Worm (Caenorhabditis elegans) whole organism, young adult: ENCODE data around the gene ify-1.

ENCODE experiments used
- B0019.2 ChIP-seq: fragments of 200-800 bp; sonication (Bioruptor generic); conservative IDR thresholded peaks from 2 replicates; pipeline ENCODE4 v1.3.6; 2022; ENCODE audit warnings: missing genetic modification reagents, missing genetic modification characterization, missing compliant biosample characterization
- B0336.3 ChIP-seq: fragments of 200-800 bp; sonication (Bioruptor generic); IDR thresholded peaks from 2 replicates; pipeline ENCODE4 v1.3.6; 2022; ENCODE audit warnings: missing genetic modification characterization, missing compliant biosample characterization
- K12H6.12 ChIP-seq: fragments of 200-800 bp; sonication (Bioruptor generic); optimal IDR thresholded peaks from 2 replicates; lab custom pipeline; 2018; ENCODE audit warnings: mild to moderate bottlenecking, missing genetic modification characterization, missing compliant biosample characterization
- T07F8.4 ChIP-seq: sonication (generic microtip); optimal IDR thresholded peaks from 2 replicates; lab custom pipeline; 2016; ENCODE audit warnings: mild to moderate bottlenecking, missing genetic modification characterization, moderate library complexity, missing compliant biosample characterization
- T26A5.8 ChIP-seq: sonication (generic microtip); optimal IDR thresholded peaks from 2 replicates; lab custom pipeline; 2016; ENCODE audit warnings: missing genetic modification characterization, missing compliant biosample characterization
- ZK185.1 ChIP-seq: sonication (generic microtip); optimal IDR thresholded peaks from 2 replicates; lab custom pipeline; 2016; ENCODE audit warnings: mild to moderate bottlenecking, missing genetic modification characterization, missing compliant biosample characterization; ENCODE audit not compliant: poor library complexity, severe bottlenecking
- athp-1 ChIP-seq: sonication (generic microtip); optimal IDR thresholded peaks from 2 replicates; lab custom pipeline; 2017; ENCODE audit warnings: mild to moderate bottlenecking, missing genetic modification characterization, missing compliant biosample characterization
- attf-3 ChIP-seq: fragments of 200-800 bp; sonication (Bioruptor generic); conservative IDR thresholded peaks from 2 replicates; pipeline ENCODE4 v1.3.6; 2022; ENCODE audit warnings: missing genetic modification reagents, missing genetic modification characterization, missing compliant biosample characterization
- chd-7 ChIP-seq: sonication (generic microtip); optimal IDR thresholded peaks from 2 replicates; lab custom pipeline; 2016; ENCODE audit warnings: mild to moderate bottlenecking, missing genetic modification characterization, moderate library complexity, missing compliant biosample characterization
- dpl-1 ChIP-seq: fragments of 150-350 bp; optimal IDR thresholded peaks from 2 replicates; lab custom pipeline; 2014; ENCODE audit warnings: missing biosample characterization, missing genetic modification reagents, missing genetic modification characterization
- ets-4 ChIP-seq: fragments of 200-800 bp; sonication (Bioruptor generic); optimal IDR thresholded peaks from 2 replicates; lab custom pipeline; 2018; ENCODE audit warnings: mild to moderate bottlenecking, missing genetic modification characterization, missing compliant biosample characterization
- lir-1 ChIP-seq: fragments of 200-800 bp; sonication (Bioruptor generic); conservative IDR thresholded peaks from 2 replicates; pipeline ENCODE4 v1.3.6; 2022; ENCODE audit warnings: missing genetic modification reagents, missing genetic modification characterization, missing compliant biosample characterization
- lsl-1 ChIP-seq: fragments of 200-800 bp; sonication (Bioruptor generic); optimal IDR thresholded peaks from 2 replicates; lab custom pipeline; 2018; ENCODE audit warnings: mild to moderate bottlenecking, missing genetic modification characterization, moderate library complexity, missing compliant biosample characterization
- nhr-90 ChIP-seq: sonication (generic microtip); optimal IDR thresholded peaks from 2 replicates; lab custom pipeline; 2016; ENCODE audit warnings: missing genotype, mild to moderate bottlenecking, missing genetic modification characterization, missing compliant biosample characterization
- rcor-1 ChIP-seq: fragments of 200-800 bp; sonication (Bioruptor generic); IDR thresholded peaks from 2 replicates; pipeline ENCODE4 v1.3.6; 2022; ENCODE audit warnings: missing genetic modification reagents, missing genetic modification characterization, missing compliant biosample characterization
- sdz-38 ChIP-seq: sonication (generic microtip); optimal IDR thresholded peaks from 2 replicates; lab custom pipeline; 2016; ENCODE audit warnings: missing genotype, missing genetic modification characterization, missing compliant biosample characterization
- snpc-3.4 ChIP-seq: sonication (generic microtip); optimal IDR thresholded peaks from 2 replicates; lab custom pipeline; 2017; ENCODE audit warnings: missing genetic modification characterization, mild to moderate bottlenecking, missing compliant biosample characterization, antibody characterized with exemption, moderate library complexity, missing genotype, missing genetic modification reagents
- snpc-4 ChIP-seq, 5 experiments: fragments of 150-350 bp in 1 of 5; sonication (generic microtip) in 4 of 5; optimal IDR thresholded peaks; 2 replicates each; lab custom pipeline; 2014 to 2018; ENCODE audit warnings: missing genetic modification characterization in 5 of 5, missing biosample characterization in 3 of 5, antibody characterized with exemption in 2 of 5, mild to moderate bottlenecking in 2 of 5, missing compliant biosample characterization in 2 of 5, missing genotype in 2 of 5, moderate library complexity in 2 of 5, missing genetic modification reagents in 1 of 5
- ztf-26 ChIP-seq: sonication (generic microtip); optimal IDR thresholded peaks from 2 replicates; lab custom pipeline; 2017; ENCODE audit warnings: missing genetic modification characterization, missing compliant biosample characterization
- ztf-3 ChIP-seq: fragments of 200-800 bp; sonication (Bioruptor generic); optimal IDR thresholded peaks from 2 replicates; lab custom pipeline; 2018; ENCODE audit warnings: mild to moderate bottlenecking, missing genetic modification characterization, missing compliant biosample characterization

Gene ify-1

DNA sequence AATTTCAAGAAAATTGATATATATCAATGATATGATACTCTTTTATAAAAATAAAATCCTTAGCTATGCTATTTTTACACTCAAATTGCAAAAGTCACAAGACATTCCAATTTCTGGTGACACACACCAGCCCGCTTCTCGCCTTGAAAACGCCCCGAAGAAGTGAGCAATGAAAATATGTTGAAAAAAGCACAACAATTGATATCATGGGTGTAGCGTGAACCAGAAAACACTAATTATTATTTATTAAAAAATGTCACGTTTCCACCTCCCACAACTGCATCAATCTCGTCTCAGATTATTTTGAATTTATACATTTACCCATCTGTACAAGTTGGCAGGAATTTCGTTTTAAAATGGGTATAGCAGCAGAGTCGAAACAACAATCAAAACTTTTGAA, 50.2 kb downstream of the ify-1 start, which contains the start of gene F59A6.4:
F59A6.4 (plus strand) TSS at position 301 of the 400 bp plus-strand sequence.
- no peak for TF ChIP-seq snpc-4 (GFP tag; optimal IDR thresholded peaks at IDR 0.05; lab: Kevin White, UChicago)
- TF ChIP-seq snpc-4 (tag; optimal IDR thresholded peaks at IDR 0.05; lab: Kevin White, UChicago) = no peak
- TF ChIP-seq nhr-90 (tag; lab: Kevin White, UChicago) = no peak
- no peak for TF ChIP-seq attf-3 (GFP tag; lab: Robert Waterston, UW)
- no peak for TF ChIP-seq lir-1
- no peak for TF ChIP-seq B0019.2
- no peak for TF ChIP-seq sdz-38 (tag; lab: Kevin White, UChicago)
- no peak for TF ChIP-seq T07F8.4 (tag; lab: Kevin White, UChicago)
- TF ChIP-seq chd-7 (tag; lab: Kevin White, UChicago) = no peak
- no peak for TF ChIP-seq B0336.3
- TF ChIP-seq athp-1 (tag; lab: Kevin White, UChicago) = no peak
- no peak for TF ChIP-seq lsl-1 (GFP tag; lab: Kevin White, UChicago)
- no peak for TF ChIP-seq K12H6.12 (tag; lab: Kevin White, UChicago)
- no peak for TF ChIP-seq ZK185.1 (tag; lab: Kevin White, UChicago)
- TF ChIP-seq T26A5.8 (tag; lab: Kevin White, UChicago) = no peak
- TF ChIP-seq snpc-3.4 (tag; lab: Kevin White, UChicago) = no peak
- TF ChIP-seq ztf-26 (tag; lab: Kevin White, UChicago) = no peak
- TF ChIP-seq rcor-1 = no peak
- TF ChIP-seq dpl-1 (GFP tag; lab: Kevin White, UChicago) = no peak
- no peak for TF ChIP-seq ztf-3 (GFP tag; lab: Kevin White, UChicago)
- no peak for TF ChIP-seq ets-4 (GFP tag; lab: Kevin White, UChicago)
